Worm (Caenorhabditis elegans) whole organism, late embryonic: ENCODE measurements around the gene F09C6.3.

Experiments used
- ama-1 ChIP-seq: fragments of 150-350 bp; optimal IDR thresholded peaks from 2 replicates; lab custom pipeline; 2014
- ceh-18 ChIP-seq: sonication (generic microtip); optimal IDR thresholded peaks from 2 replicates; lab custom pipeline; 2016; ENCODE audit warnings: missing genetic modification characterization, missing compliant biosample characterization
- dmd-4 ChIP-seq: sonication (generic microtip); optimal IDR thresholded peaks from 2 replicates; lab custom pipeline; 2016; ENCODE audit warnings: borderline replicate concordance, missing genetic modification characterization, missing compliant biosample characterization
- hlh-13 ChIP-seq: fragments of 200-800 bp; sonication (Bioruptor generic); optimal IDR thresholded peaks from 2 replicates; lab custom pipeline; 2018; ENCODE audit warnings: mild to moderate bottlenecking, missing genetic modification characterization, missing compliant biosample characterization
- nhr-11 ChIP-seq: fragments of 150-350 bp; optimal IDR thresholded peaks from 2 replicates; lab custom pipeline; 2014; ENCODE audit warnings: missing biosample characterization, missing genetic modification characterization
- pat-9 ChIP-seq: fragments of 200-800 bp; sonication (Bioruptor generic); optimal IDR thresholded peaks from 2 replicates; lab custom pipeline; 2018; ENCODE audit warnings: mild to moderate bottlenecking, missing genetic modification characterization, moderate library complexity, missing compliant biosample characterization
- pros-1 ChIP-seq: fragments of 150-350 bp; optimal IDR thresholded peaks from 2 replicates; lab custom pipeline; 2014; ENCODE audit warnings: missing biosample characterization, missing genetic modification reagents, missing genetic modification characterization
- rnt-1 ChIP-seq: sonication (generic microtip); optimal IDR thresholded peaks from 2 replicates; lab custom pipeline; 2016; ENCODE audit warnings: missing genetic modification characterization, missing compliant biosample characterization
- tbx-2 ChIP-seq: sonication (generic microtip); optimal IDR thresholded peaks from 2 replicates; lab custom pipeline; 2016; ENCODE audit warnings: missing genetic modification characterization, missing compliant biosample characterization

- TF ChIP-seq pros-1 (tag; lab: Kevin White, UChicago) (no peak), hlh-13 (GFP tag; lab: Kevin White, UChicago) (no peak), tbx-2 (no peak), ama-1 (lab: Kevin White, UChicago) (no peak), nhr-11 (tag; lab: Kevin White, UChicago) (no peak), rnt-1 (tag; lab: Kevin White, UChicago) (no peak), ceh-18 (tag; lab: Kevin White, UChicago) (no peak), dmd-4 (tag; lab: Kevin White, UChicago) (no peak), pat-9 (tag; lab: Kevin White, UChicago) (no peak)
Measured at ce11 chrV:16880054-16880453, at the start of gene F09C6.3.
